Fruit fly (Drosophila melanogaster) Kc167 (cell line): ENCODE results near the gene CG7294.

Experiments
- insv ChIP-seq: fragments of >200 bp; optimal IDR thresholded peaks from 3 replicates; lab custom pipeline; 2018; ENCODE audit warnings: missing external identifiers
- ttk ChIP-seq: sonication (Bioruptor generic); optimal IDR thresholded peaks from 2 replicates; lab custom pipeline; 2017; ENCODE audit warnings: missing external identifiers

dm6 chr2L:10682197-10682596, 6.9 kb downstream of the CG7294 start:
- TF ChIP-seq insv (lab: Kevin White, UChicago), result no peak
- TF ChIP-seq ttk (lab: Kevin White, UChicago), result no peak
